Worm (Caenorhabditis elegans) whole organism, young adult: Measurements from ENCODE around the gene B0416.4.

Source experiments
- B0035.1 ChIP-seq: sonication (generic microtip); optimal IDR thresholded peaks from 2 replicates; lab custom pipeline; 2016; ENCODE audit warnings: missing genetic modification characterization, mild to moderate bottlenecking, missing compliant biosample characterization, missing genotype, missing genetic modification reagents
- C06A6.2 ChIP-seq: fragments of 200-800 bp; sonication (Bioruptor generic); conservative IDR thresholded peaks from 2 replicates; pipeline ENCODE4 v1.3.6; 2022; ENCODE audit warnings: missing genetic modification characterization, missing compliant biosample characterization
- D2030.7 ChIP-seq: fragments of 200-800 bp; sonication (Bioruptor generic); IDR thresholded peaks from 2 replicates; pipeline ENCODE4 v1.3.6; 2022; ENCODE audit warnings: missing genetic modification reagents, missing genetic modification characterization, missing compliant biosample characterization
- F10E7.11 ChIP-seq: sonication (generic microtip); optimal IDR thresholded peaks from 2 replicates; lab custom pipeline; 2017; ENCODE audit warnings: mild to moderate bottlenecking, missing genetic modification characterization, moderate library complexity, missing compliant biosample characterization
- F23B12.7 ChIP-seq: sonication (generic microtip); optimal IDR thresholded peaks from 2 replicates; lab custom pipeline; 2017; ENCODE audit warnings: missing genetic modification characterization, mild to moderate bottlenecking, missing compliant biosample characterization, antibody characterized with exemption, moderate library complexity; ENCODE audit not compliant: insufficient read depth
- F37B4.10 ChIP-seq: fragments of 200-800 bp; sonication (Bioruptor generic); IDR thresholded peaks from 2 replicates; pipeline ENCODE4 v1.3.6; 2022; ENCODE audit warnings: missing genetic modification characterization, missing compliant biosample characterization
- F57C9.4 ChIP-seq: sonication (generic microtip); optimal IDR thresholded peaks from 2 replicates; lab custom pipeline; 2017; ENCODE audit warnings: mild to moderate bottlenecking, missing genetic modification characterization, missing compliant biosample characterization
- T07F8.4 ChIP-seq: sonication (generic microtip); optimal IDR thresholded peaks from 2 replicates; lab custom pipeline; 2016; ENCODE audit warnings: mild to moderate bottlenecking, missing genetic modification characterization, moderate library complexity, missing compliant biosample characterization
- Y56A3A.18 ChIP-seq: fragments of 200-800 bp; sonication (Bioruptor generic); IDR thresholded peaks from 2 replicates; pipeline ENCODE4 v1.3.6; 2022; ENCODE audit warnings: missing genetic modification reagents, missing genetic modification characterization, missing compliant biosample characterization
- akir-1 ChIP-seq: fragments of 200-800 bp; sonication (Bioruptor generic); optimal IDR thresholded peaks from 2 replicates; lab custom pipeline; 2018; ENCODE audit warnings: mild to moderate bottlenecking, missing genetic modification characterization, moderate library complexity, missing compliant biosample characterization
- ama-1 ChIP-seq, 3 experiments: fragments of 150-350 bp in 1 of 3; sonication (generic microtip) in 2 of 3; optimal IDR thresholded peaks; 2 replicates each; lab custom pipeline; 2014 to 2018; ENCODE audit warnings: missing biosample characterization in 2 of 3, missing genetic modification characterization in 2 of 3, missing genetic modification reagents in 2 of 3
- atf-7 ChIP-seq: sonication (generic microtip); optimal IDR thresholded peaks from 2 replicates; lab custom pipeline; 2017; ENCODE audit warnings: mild to moderate bottlenecking, missing genetic modification characterization, missing compliant biosample characterization
- cebp-1 ChIP-seq, 2 experiments: fragments of 200-800 bp in 1 of 2; sonication (Bioruptor generic) in 1 of 2; sonication (generic microtip) in 1 of 2; IDR thresholded peaks in 1 of 2; optimal IDR thresholded peaks in 1 of 2; 2 replicates each; pipeline versions ENCODE4 v1.3.6 to Lab custom; 2017 to 2022; ENCODE audit warnings: missing compliant biosample characterization in 2 of 2, missing genetic modification characterization in 2 of 2, mild to moderate bottlenecking in 1 of 2, missing genetic modification reagents in 1 of 2, moderate library complexity in 1 of 2
- cebp-2 ChIP-seq: fragments of 200-800 bp; sonication (Bioruptor generic); IDR thresholded peaks from 2 replicates; pipeline ENCODE4 v1.3.6; 2022; ENCODE audit warnings: missing genetic modification characterization, missing compliant biosample characterization
- ceh-91 ChIP-seq: fragments of 200-800 bp; sonication (Bioruptor generic); IDR thresholded peaks from 2 replicates; pipeline ENCODE4 v1.3.6; 2022; ENCODE audit warnings: missing genetic modification reagents, missing genetic modification characterization, missing compliant biosample characterization
- die-1 ChIP-seq: sonication (generic microtip); optimal IDR thresholded peaks from 2 replicates; lab custom pipeline; 2016; ENCODE audit warnings: missing genotype, mild to moderate bottlenecking, missing genetic modification characterization, missing compliant biosample characterization
- dpl-1 ChIP-seq: fragments of 150-350 bp; optimal IDR thresholded peaks from 2 replicates; lab custom pipeline; 2014; ENCODE audit warnings: missing biosample characterization, missing genetic modification reagents, missing genetic modification characterization
- egrh-3 ChIP-seq: fragments of 200-800 bp; sonication (Bioruptor generic); IDR thresholded peaks from 2 replicates; pipeline ENCODE4 v1.3.6; 2022; ENCODE audit warnings: missing genetic modification reagents, missing genetic modification characterization, missing compliant biosample characterization
- him-1 ChIP-seq: sonication (generic microtip); optimal IDR thresholded peaks from 2 replicates; lab custom pipeline; 2016; ENCODE audit warnings: missing genotype, missing genetic modification reagents, missing genetic modification characterization, missing compliant biosample characterization
- hmg-1.2 ChIP-seq: fragments of 200-800 bp; sonication (Bioruptor generic); IDR thresholded peaks from 2 replicates; pipeline ENCODE4 v1.3.6; 2022; ENCODE audit warnings: missing genetic modification reagents, missing genetic modification characterization, missing compliant biosample characterization
- hsf-1 ChIP-seq: fragments of 200-800 bp; sonication (Bioruptor generic); IDR thresholded peaks from 2 replicates; pipeline ENCODE4 v1.3.6; 2022; ENCODE audit warnings: missing genetic modification reagents, missing genetic modification characterization, missing compliant biosample characterization
- lin-40 ChIP-seq: sonication (generic microtip); optimal IDR thresholded peaks from 2 replicates; lab custom pipeline; 2016; ENCODE audit warnings: missing genetic modification characterization, mild to moderate bottlenecking, missing compliant biosample characterization, missing genotype, missing genetic modification reagents
- lir-1 ChIP-seq: fragments of 200-800 bp; sonication (Bioruptor generic); conservative IDR thresholded peaks from 2 replicates; pipeline ENCODE4 v1.3.6; 2022; ENCODE audit warnings: missing genetic modification reagents, missing genetic modification characterization, missing compliant biosample characterization
- madf-6 ChIP-seq: fragments of 200-800 bp; sonication (Bioruptor generic); IDR thresholded peaks from 2 replicates; pipeline ENCODE4 v1.3.6; 2022; ENCODE audit warnings: missing genetic modification reagents, missing genetic modification characterization, missing compliant biosample characterization
- mel-28 ChIP-seq: sonication (generic microtip); optimal IDR thresholded peaks from 2 replicates; lab custom pipeline; 2016; ENCODE audit warnings: borderline replicate concordance, mild to moderate bottlenecking, missing genetic modification characterization, missing compliant biosample characterization
- mes-4 ChIP-seq: sonication (generic microtip); optimal IDR thresholded peaks from 2 replicates; lab custom pipeline; 2016; ENCODE audit warnings: missing genotype, missing genetic modification characterization, missing compliant biosample characterization
- mxl-1 ChIP-seq: sonication (generic microtip); optimal IDR thresholded peaks from 2 replicates; lab custom pipeline; 2016; ENCODE audit warnings: missing genetic modification characterization, missing compliant biosample characterization
- nfyb-1 ChIP-seq: fragments of 200-800 bp; sonication (Bioruptor generic); IDR thresholded peaks from 2 replicates; pipeline ENCODE4 v1.3.6; 2022; ENCODE audit warnings: missing genetic modification reagents, missing genetic modification characterization, missing compliant biosample characterization
- nhr-120 ChIP-seq: fragments of 200-800 bp; sonication (Bioruptor generic); IDR thresholded peaks from 2 replicates; pipeline ENCODE4 v1.3.6; 2022; ENCODE audit warnings: missing genetic modification characterization, missing compliant biosample characterization
- nhr-179 ChIP-seq: sonication (generic microtip); optimal IDR thresholded peaks from 2 replicates; lab custom pipeline; 2016; ENCODE audit warnings: mild to moderate bottlenecking, missing genetic modification characterization, missing compliant biosample characterization
- nhr-27 ChIP-seq: fragments of 200-800 bp; sonication (Bioruptor generic); optimal IDR thresholded peaks from 2 replicates; lab custom pipeline; 2018; ENCODE audit warnings: mild to moderate bottlenecking, missing genetic modification characterization, moderate library complexity, missing compliant biosample characterization
- nhr-80 ChIP-seq: sonication (generic microtip); optimal IDR thresholded peaks from 2 replicates; lab custom pipeline; 2016; ENCODE audit warnings: missing genetic modification characterization, missing compliant biosample characterization
- rpc-1 ChIP-seq, 2 experiments: fragments of 150-350 bp in 1 of 2; sonication (generic microtip) in 1 of 2; optimal IDR thresholded peaks; 2 replicates each; lab custom pipeline; 2014 to 2018; ENCODE audit warnings: missing biosample characterization in 1 of 2, missing genetic modification characterization in 1 of 2, missing genetic modification reagents in 1 of 2, missing genotype in 1 of 2
- snpc-4 ChIP-seq, 5 experiments: fragments of 150-350 bp in 1 of 5; sonication (generic microtip) in 4 of 5; optimal IDR thresholded peaks; 2 replicates each; lab custom pipeline; 2014 to 2018; ENCODE audit warnings: missing genetic modification characterization in 5 of 5, missing biosample characterization in 3 of 5, antibody characterized with exemption in 2 of 5, mild to moderate bottlenecking in 2 of 5, missing compliant biosample characterization in 2 of 5, missing genotype in 2 of 5, moderate library complexity in 2 of 5, missing genetic modification reagents in 1 of 5
- somi-1 ChIP-seq: fragments of 200-800 bp; sonication (Bioruptor generic); optimal IDR thresholded peaks from 2 replicates; lab custom pipeline; 2018; ENCODE audit warnings: mild to moderate bottlenecking, missing genetic modification characterization, missing compliant biosample characterization
- tbx-9 ChIP-seq: sonication (generic microtip); optimal IDR thresholded peaks from 2 replicates; lab custom pipeline; 2016; ENCODE audit warnings: borderline replicate concordance, missing genetic modification characterization, inconsistent platforms, missing compliant biosample characterization
- zfh-2 ChIP-seq: fragments of 200-800 bp; sonication (Bioruptor generic); conservative IDR thresholded peaks from 2 replicates; pipeline ENCODE4 v1.3.6; 2022; ENCODE audit warnings: missing genetic modification reagents, missing genetic modification characterization, missing compliant biosample characterization
- ztf-18 ChIP-seq: sonication (generic microtip); optimal IDR thresholded peaks from 2 replicates; lab custom pipeline; 2016; ENCODE audit warnings: missing genotype, mild to moderate bottlenecking, missing genetic modification characterization, missing compliant biosample characterization

B0416.4 gene

ce11 chrX:9283026-9283425 lies 4.3 kb downstream of the B0416.4 start, which contains the start of gene B0416.11:
Gene B0416.11 (minus strand): TSS chrX:9283126.
- TF ChIP-seq lin-40 (tag; lab: Kevin White, UChicago), result no peak
- TF ChIP-seq mel-28, result no peak
- TF ChIP-seq madf-6 (GFP tag; lab: Robert Waterston, UW), result no peak
- no peak for TF ChIP-seq F10E7.11
- no peak for TF ChIP-seq D2030.7 (GFP tag; lab: Robert Waterston, UW)
- no peak for TF ChIP-seq nhr-27 (tag; lab: Kevin White, UChicago)
- TF ChIP-seq hsf-1 (GFP tag; lab: Robert Waterston, UW), result no peak
- TF ChIP-seq hmg-1.2, result no peak
- TF ChIP-seq dpl-1 (GFP tag; lab: Kevin White, UChicago), result no peak
- no peak for TF ChIP-seq somi-1
- TF ChIP-seq nfyb-1 (GFP tag; lab: Robert Waterston, UW), result no peak
- no peak for TF ChIP-seq C06A6.2

DNA sequence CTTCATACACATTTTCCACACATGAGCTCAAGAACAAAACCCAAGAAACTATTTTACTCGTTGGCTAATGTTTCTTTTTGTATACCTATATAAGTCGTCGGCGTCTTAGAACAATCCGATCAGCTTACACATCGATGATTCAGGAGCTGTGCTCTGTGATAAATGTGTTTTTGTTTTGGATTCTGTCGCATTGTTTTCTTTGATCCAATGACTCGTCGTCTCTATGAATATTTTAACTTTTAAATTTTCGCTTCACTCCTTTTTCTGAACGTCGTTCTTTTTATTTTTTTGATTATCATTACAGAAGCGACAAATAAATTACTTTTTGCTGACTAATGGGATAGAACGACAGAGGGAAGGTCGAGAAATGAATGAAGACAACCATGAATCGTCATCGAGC lies 12.6 kb downstream of the B0416.4 start, which contains the start of gene B0416.3:
B0416.3 (plus strand) TSS at position 301 of the 400 bp plus-strand sequence.
- TF ChIP-seq ceh-91 (GFP tag; lab: Robert Waterston, UW) (no peak), rpc-1 (optimal IDR thresholded peaks at IDR 0.05; lab: Kevin White, UChicago) (no peak), rpc-1 (tag; optimal IDR thresholded peaks at IDR 0.05; lab: Kevin White, UChicago) (no peak), cebp-2 (GFP tag; lab: Robert Waterston, UW) (no peak), lir-1 (GFP tag; lab: Robert Waterston, UW) (no peak), F37B4.10 (no peak), atf-7 (tag; lab: Kevin White, UChicago) (no peak), nhr-120 (no peak), F10E7.11 (no peak), F57C9.4 (tag; lab: Kevin White, UChicago) (no peak), hsf-1 (GFP tag; lab: Robert Waterston, UW) (no peak), egrh-3 (GFP tag; lab: Robert Waterston, UW) (no peak), die-1 (no peak), mes-4 (tag; lab: Kevin White, UChicago) (no peak), tbx-9 (tag; lab: Kevin White, UChicago) (no peak), ztf-18 (tag; lab: Kevin White, UChicago) (no peak)

DNA sequence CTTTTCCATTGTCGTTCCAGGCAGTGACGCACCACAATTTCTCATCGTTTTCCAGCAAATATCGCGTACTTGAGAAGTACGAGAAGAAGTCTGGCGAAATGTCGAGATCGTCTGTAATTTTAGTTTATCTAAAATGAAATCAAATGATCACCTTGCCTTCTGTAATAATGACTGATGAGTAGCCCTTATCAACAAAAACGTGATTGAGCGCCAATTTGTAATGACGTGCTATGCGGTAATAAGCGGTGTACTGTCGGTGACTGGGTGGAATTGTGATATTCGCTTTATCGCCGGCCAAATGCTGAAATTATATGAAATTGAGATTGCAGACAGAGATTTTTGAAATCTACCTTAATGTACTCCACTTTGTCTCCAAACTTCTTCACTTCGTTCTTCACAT lies 16.7 kb downstream of the B0416.4 start:
- peak; percentile 34 for TF ChIP-seq atf-7 (tag; lab: Kevin White, UChicago)
- peak; percentile 61 for TF ChIP-seq nhr-80
- TF ChIP-seq cebp-1 (GFP tag; IDR thresholded peaks at IDR 0.05; lab: Robert Waterston, UW), result no peak
- TF ChIP-seq cebp-1 (tag; optimal IDR thresholded peaks at IDR 0.05; lab: Kevin White, UChicago), result peak; percentile 20
- TF ChIP-seq ceh-91 (GFP tag; lab: Robert Waterston, UW), result no peak

ce11 chrX:9296591-9296990 lies 17.8 kb downstream of the B0416.4 start, which contains the start of gene gly-13:
Gene gly-13 (minus strand): TSS chrX:9296622.
- TF ChIP-seq F23B12.7 (no peak), mxl-1 (no peak), nhr-179 (tag; lab: Kevin White, UChicago) (no peak), snpc-4 (GFP tag; optimal IDR thresholded peaks at IDR 0.05; lab: Kevin White, UChicago) (no peak), snpc-4 (tag; optimal IDR thresholded peaks at IDR 0.05; lab: Kevin White, UChicago) (no peak), zfh-2 (no peak), him-1 (tag; lab: Kevin White, UChicago) (no peak), rpc-1 (optimal IDR thresholded peaks at IDR 0.05; lab: Kevin White, UChicago) (peak; percentile 17), rpc-1 (tag; optimal IDR thresholded peaks at IDR 0.05; lab: Kevin White, UChicago) (no peak), lin-40 (tag; lab: Kevin White, UChicago) (peak; percentile 3), Y56A3A.18 (GFP tag; lab: Robert Waterston, UW) (no peak), T07F8.4 (no peak), ama-1 (optimal IDR thresholded peaks at IDR 0.05; lab: Kevin White, UChicago) (no peak), ama-1 (GFP tag; optimal IDR thresholded peaks at IDR 0.05; lab: Kevin White, UChicago) (no peak), B0035.1 (no peak), akir-1 (GFP tag; lab: Kevin White, UChicago) (no peak), cebp-1 (GFP tag; IDR thresholded peaks at IDR 0.05; lab: Robert Waterston, UW) (no peak), cebp-1 (tag; optimal IDR thresholded peaks at IDR 0.05; lab: Kevin White, UChicago) (peak; percentile 20)
